Worm (Caenorhabditis elegans): ENCODE measurements around the gene F35E8.13.

DNA sequence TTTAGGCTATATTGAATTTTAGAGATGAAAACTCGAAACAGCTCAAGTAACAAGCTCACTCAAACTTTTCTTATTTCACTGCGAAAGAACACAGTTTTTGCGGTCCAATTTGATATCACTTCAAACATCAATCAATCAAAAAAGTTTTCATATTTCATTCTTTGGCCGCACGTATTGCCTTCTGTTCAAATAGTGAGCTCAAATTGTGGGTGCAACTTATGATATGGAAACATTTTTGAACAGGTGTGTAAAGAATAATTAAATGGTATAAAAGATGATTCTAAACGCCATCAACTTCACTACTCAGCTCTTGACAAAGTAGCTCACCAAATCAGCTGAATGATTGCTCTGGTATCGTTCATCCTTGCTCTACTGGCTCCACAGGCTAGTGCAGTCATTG lies 23.4 kb upstream of the F35E8.13 start, which contains the start of gene T06C12.14:
- no peak for TF ChIP-seq ref-1 (GFP tag; conservative IDR thresholded peaks at IDR 0.05)
- TF ChIP-seq flt-1 (GFP tag; IDR thresholded peaks at IDR 0.05), result no peak
- no peak for TF ChIP-seq T22C8.4 (GFP tag; IDR thresholded peaks at IDR 0.05)
- no peak for TF ChIP-seq ztf-23 (GFP tag; IDR thresholded peaks at IDR 0.05)
- no peak for TF ChIP-seq tab-1 (GFP tag; IDR thresholded peaks at IDR 0.05)
- no peak for TF ChIP-seq med-1 (GFP tag; optimal IDR thresholded peaks at IDR 0.05; ENCODE audit: insufficient read depth)

All from whole organism, midembryonic.